Worm (Caenorhabditis elegans) whole organism, L3 larva: Measurements from ENCODE around the gene clec-80.
"Not testable (repeated sequence)": the region's sequence is repeated elsewhere in the genome, so short reads cannot be mapped to it uniquely, and the experiment has no call there.

Experiments used
- ZK546.5 ChIP-seq: sonication (generic microtip); optimal IDR thresholded peaks from 2 replicates; lab custom pipeline; 2017; ENCODE audit warnings: missing biosample characterization, missing genetic modification characterization
- aly-2 ChIP-seq: fragments of 150-350 bp; optimal IDR thresholded peaks from 2 replicates; lab custom pipeline; 2014; ENCODE audit warnings: missing biosample characterization, missing genetic modification characterization
- ama-1 ChIP-seq: fragments of 150-350 bp; optimal IDR thresholded peaks from 2 replicates; lab custom pipeline; 2018
- ceh-28 ChIP-seq: fragments of 150-350 bp; optimal IDR thresholded peaks from 2 replicates; lab custom pipeline; 2014; ENCODE audit warnings: missing biosample characterization, missing genetic modification reagents, missing genetic modification characterization
- ceh-82 ChIP-seq: fragments of 150-350 bp; optimal IDR thresholded peaks from 2 replicates; lab custom pipeline; 2014; ENCODE audit warnings: missing biosample characterization, missing genetic modification characterization
- ceh-9 ChIP-seq: sonication (generic microtip); optimal IDR thresholded peaks from 2 replicates; lab custom pipeline; 2018; ENCODE audit warnings: missing biosample characterization, missing genetic modification characterization
- egl-27 ChIP-seq: sonication (generic microtip); optimal IDR thresholded peaks from 4 replicates; lab custom pipeline; 2017; ENCODE audit warnings: missing biosample characterization, missing genetic modification reagents, missing genetic modification characterization
- elt-1 ChIP-seq: fragments of 150-350 bp; optimal IDR thresholded peaks from 2 replicates; lab custom pipeline; 2014; ENCODE audit warnings: missing biosample characterization, missing genetic modification characterization
- elt-2 ChIP-seq: sonication (generic microtip); optimal IDR thresholded peaks from 2 replicates; lab custom pipeline; 2016; ENCODE audit warnings: missing genetic modification reagents, mild to moderate bottlenecking, missing genetic modification characterization, missing compliant biosample characterization
- elt-3 ChIP-seq, 3 experiments: fragments of 150-350 bp in 1 of 3; sonication (generic microtip) in 2 of 3; optimal IDR thresholded peaks; 2 replicates in 2 of 3; 4 replicates in 1 of 3; lab custom pipeline; 2014 to 2017; ENCODE audit warnings: missing biosample characterization in 3 of 3, missing genetic modification characterization in 3 of 3
- eor-1 ChIP-seq, 2 experiments: fragments of 150-350 bp; optimal IDR thresholded peaks; 2 replicates each; lab custom pipeline; 2014 to 2018; ENCODE audit warnings: missing biosample characterization in 2 of 2, missing genetic modification characterization in 2 of 2
- hmg-11 ChIP-seq: sonication (generic microtip); optimal IDR thresholded peaks from 2 replicates; lab custom pipeline; 2016; ENCODE audit warnings: missing genetic modification characterization, missing compliant biosample characterization
- lin-15B ChIP-seq: fragments of 150-350 bp; optimal IDR thresholded peaks from 2 replicates; lab custom pipeline; 2014; ENCODE audit warnings: missing biosample characterization, missing genetic modification characterization
- lin-39 ChIP-seq: fragments of 150-350 bp; optimal IDR thresholded peaks from 2 replicates; lab custom pipeline; 2018; ENCODE audit warnings: missing biosample characterization, missing genetic modification reagents, missing genetic modification characterization
- lsy-12 ChIP-seq: sonication (generic microtip); optimal IDR thresholded peaks from 2 replicates; lab custom pipeline; 2016; ENCODE audit warnings: mild to moderate bottlenecking, missing genetic modification characterization, missing compliant biosample characterization
- mdl-1 ChIP-seq: fragments of 150-350 bp; optimal IDR thresholded peaks from 2 replicates; lab custom pipeline; 2014; ENCODE audit warnings: missing biosample characterization, missing genetic modification characterization
- mml-1 ChIP-seq: fragments of 150-350 bp; sonication (generic microtip); optimal IDR thresholded peaks from 3 replicates; lab custom pipeline; 2014; ENCODE audit warnings: missing biosample characterization, missing genetic modification characterization
- nfya-1 ChIP-seq: sonication (generic microtip); optimal IDR thresholded peaks from 2 replicates; lab custom pipeline; 2017; ENCODE audit warnings: missing genetic modification characterization, mild to moderate bottlenecking, missing compliant biosample characterization, antibody characterized with exemption, moderate library complexity; ENCODE audit not compliant: insufficient read depth
- nhr-11 ChIP-seq: fragments of 150-350 bp; optimal IDR thresholded peaks from 2 replicates; lab custom pipeline; 2014; ENCODE audit warnings: missing biosample characterization, missing genetic modification characterization
- nhr-23 ChIP-seq: fragments of 150-350 bp; optimal IDR thresholded peaks from 2 replicates; lab custom pipeline; 2014; ENCODE audit warnings: missing biosample characterization, missing genetic modification reagents, missing genetic modification characterization
- nhr-28 ChIP-seq: fragments of 150-350 bp; optimal IDR thresholded peaks from 2 replicates; lab custom pipeline; 2014; ENCODE audit warnings: missing biosample characterization, missing genetic modification characterization
- nhr-67 ChIP-seq: fragments of 150-350 bp; optimal IDR thresholded peaks from 2 replicates; lab custom pipeline; 2014; ENCODE audit warnings: missing biosample characterization, missing genetic modification characterization
- nhr-76 ChIP-seq: fragments of 150-350 bp; sonication (generic microtip); optimal IDR thresholded peaks from 5 replicates; lab custom pipeline; 2014; ENCODE audit warnings: missing biosample characterization, missing genetic modification characterization
- nhr-77 ChIP-seq: fragments of 150-350 bp; optimal IDR thresholded peaks from 2 replicates; lab custom pipeline; 2014; ENCODE audit warnings: missing biosample characterization, missing genetic modification characterization
- pha-4 ChIP-seq: fragments of 150-350 bp; optimal IDR thresholded peaks from 2 replicates; lab custom pipeline; 2014; ENCODE audit warnings: missing biosample characterization, missing genetic modification reagents, missing genetic modification characterization
- sea-2 ChIP-seq: fragments of 150-350 bp; sonication (generic microtip); optimal IDR thresholded peaks from 4 replicates; lab custom pipeline; 2014; ENCODE audit warnings: missing biosample characterization, missing genetic modification reagents, missing genetic modification characterization
- skn-1 ChIP-seq: fragments of 150-350 bp; optimal IDR thresholded peaks from 2 replicates; lab custom pipeline; 2014; ENCODE audit warnings: missing biosample characterization, missing genetic modification characterization
- snpc-4 ChIP-seq: fragments of 150-350 bp; optimal IDR thresholded peaks from 2 replicates; lab custom pipeline; 2014; ENCODE audit warnings: missing biosample characterization, missing genetic modification characterization
- unc-39 ChIP-seq: sonication (generic microtip); optimal IDR thresholded peaks from 4 replicates; lab custom pipeline; 2017; ENCODE audit warnings: missing biosample characterization, missing genetic modification characterization
- unc-62 ChIP-seq: fragments of 150-350 bp; sonication (generic microtip); optimal IDR thresholded peaks from 4 replicates; lab custom pipeline; 2014; ENCODE audit warnings: missing biosample characterization, missing genetic modification reagents, missing genetic modification characterization
- zag-1 ChIP-seq: fragments of 150-350 bp; optimal IDR thresholded peaks from 2 replicates; lab custom pipeline; 2014; ENCODE audit warnings: missing biosample characterization, missing genetic modification characterization
- ztf-11 ChIP-seq: fragments of 150-350 bp; optimal IDR thresholded peaks from 2 replicates; lab custom pipeline; 2014; ENCODE audit warnings: missing biosample characterization, missing genetic modification characterization
- ztf-4 ChIP-seq: fragments of 150-350 bp; optimal IDR thresholded peaks from 2 replicates; lab custom pipeline; 2014; ENCODE audit warnings: missing biosample characterization, missing genetic modification characterization

Gene clec-80

ce11 chrIV:2775992-2776630 is 47.4 kb upstream of the clec-80 start:
- TF ChIP-seq pha-4 (tag; lab: Kevin White, UChicago) (peak; percentile 46), lin-39 (tag; lab: Kevin White, UChicago) (peak; percentile 78), hmg-11 (tag; lab: Kevin White, UChicago) (peak; percentile 48), snpc-4 (peak; percentile 22), nfya-1 (tag; lab: Kevin White, UChicago) (peak; percentile 57), egl-27 (tag; lab: Kevin White, UChicago) (no peak)
- TF ChIP-seq, all 47 proteins: peak for 5

- no peak for TF ChIP-seq zag-1
- no peak for TF ChIP-seq ceh-9 (tag; lab: Kevin White, UChicago)
- no peak for TF ChIP-seq ama-1 (lab: Kevin White, UChicago)
- no peak for TF ChIP-seq aly-2 (tag; lab: Kevin White, UChicago)
- TF ChIP-seq ceh-28 (tag; lab: Kevin White, UChicago): no peak
- no peak for TF ChIP-seq pha-4 (tag; lab: Kevin White, UChicago)
- TF ChIP-seq nhr-28 (tag; lab: Kevin White, UChicago): no peak
- TF ChIP-seq, all 47 proteins: peak for 0
These were observed 46.8 kb upstream of the clec-80 start for ce11 chrIV:2776733-2777132.

ce11 chrIV:2777841-2778240 is 45.7 kb upstream of the clec-80 start, which contains the start of gene Y54G2A.72:
Gene Y54G2A.72 (plus strand): TSS chrIV:2778141.
- not testable (repeated sequence) for TF ChIP-seq lsy-12 (tag; lab: Kevin White, UChicago); nhr-76 (tag; lab: Kevin White, UChicago); sea-2 (GFP tag; lab: Kevin White, UChicago)
- TF ChIP-seq, all 47 proteins: peak for 0; not testable (repeated sequence) for 47

ce11 chrIV:2782793-2783540 is 40.6 kb upstream of the clec-80 start, which contains the start of gene Y54G2A.12:
Gene Y54G2A.12 (minus strand): TSS chrIV:2782843.
- no peak for TF ChIP-seq pha-4 (tag; lab: Kevin White, UChicago)
- TF ChIP-seq ztf-4 (tag; lab: Kevin White, UChicago): no peak
- no peak for TF ChIP-seq eor-1 (tag; optimal IDR thresholded peaks at IDR 0.05; lab: Kevin White, UChicago)
- TF ChIP-seq unc-39 (tag; lab: Kevin White, UChicago): no peak
- TF ChIP-seq nhr-28 (tag; lab: Kevin White, UChicago): no peak
- TF ChIP-seq ztf-11: no peak
- TF ChIP-seq lin-15B: no peak
- TF ChIP-seq ZK546.5 (tag; lab: Kevin White, UChicago): no peak
- TF ChIP-seq elt-3 (tag; optimal IDR thresholded peaks at IDR 0.05; lab: Kevin White, UChicago): no peak

- TF ChIP-seq mml-1 (tag; lab: Kevin White, UChicago): no peak
- no peak for TF ChIP-seq elt-1 (tag; lab: Kevin White, UChicago)
- peak; percentile 40 for TF ChIP-seq lin-15B
- TF ChIP-seq ztf-4 (tag; lab: Kevin White, UChicago): no peak
- no peak for TF ChIP-seq nhr-67
- TF ChIP-seq nhr-77 (tag; lab: Kevin White, UChicago): no peak
- no peak for TF ChIP-seq sea-2 (GFP tag; lab: Kevin White, UChicago)
- no peak for TF ChIP-seq ZK546.5 (tag; lab: Kevin White, UChicago)
- no peak for TF ChIP-seq nhr-76 (tag; lab: Kevin White, UChicago)
- no peak for TF ChIP-seq nhr-11 (tag; lab: Kevin White, UChicago)
- TF ChIP-seq nhr-28 (tag; lab: Kevin White, UChicago): no peak
- no peak for TF ChIP-seq ama-1 (lab: Kevin White, UChicago)
- peak; percentile 25 for TF ChIP-seq elt-2 (tag; lab: Kevin White, UChicago)
- no peak for TF ChIP-seq egl-27 (tag; lab: Kevin White, UChicago)
- TF ChIP-seq skn-1 (tag; lab: Kevin White, UChicago): no peak
- TF ChIP-seq elt-3 (tag; optimal IDR thresholded peaks at IDR 0.05; lab: Kevin White, UChicago): no peak
- no peak for TF ChIP-seq eor-1 (tag; optimal IDR thresholded peaks at IDR 0.05; lab: Kevin White, UChicago)
- TF ChIP-seq ztf-11: no peak
- TF ChIP-seq unc-62 (GFP tag; lab: Kevin White, UChicago): no peak
- peak; percentile 45 for TF ChIP-seq nfya-1 (tag; lab: Kevin White, UChicago)
- TF ChIP-seq snpc-4: no peak
- no peak for TF ChIP-seq zag-1
- no peak for TF ChIP-seq unc-39 (tag; lab: Kevin White, UChicago)
- peak; percentile 82 for TF ChIP-seq pha-4 (tag; lab: Kevin White, UChicago)
- TF ChIP-seq ceh-82: no peak
- no peak for TF ChIP-seq mdl-1 (tag; lab: Kevin White, UChicago)
- TF ChIP-seq nhr-23 (tag; lab: Kevin White, UChicago): peak; percentile 40
- TF ChIP-seq ceh-28 (tag; lab: Kevin White, UChicago): peak; percentile 6
These were observed 38.5 kb upstream of the clec-80 start for ce11 chrIV:2785057-2785456.
